Worm (Caenorhabditis elegans) whole organism, late embryonic: ENCODE data around the gene F28C6.5.

Experiments
- C38D4.7 ChIP-seq: fragments of 200-800 bp; sonication (Bioruptor generic); optimal IDR thresholded peaks from 2 replicates; lab custom pipeline; 2018; ENCODE audit warnings: mild to moderate bottlenecking, missing genetic modification characterization, moderate library complexity, missing compliant biosample characterization
- F13H6.1 ChIP-seq: sonication (generic microtip); optimal IDR thresholded peaks from 2 replicates; lab custom pipeline; 2016; ENCODE audit warnings: missing genetic modification characterization, missing compliant biosample characterization
- K02D7.2 ChIP-seq: sonication (generic microtip); optimal IDR thresholded peaks from 2 replicates; lab custom pipeline; 2017; ENCODE audit warnings: mild to moderate bottlenecking, missing genetic modification characterization, missing compliant biosample characterization
- Y22D7AL.16 ChIP-seq: sonication (generic microtip); optimal IDR thresholded peaks from 2 replicates; lab custom pipeline; 2016; ENCODE audit warnings: missing genetic modification characterization, missing compliant biosample characterization
- ceh-18 ChIP-seq: sonication (generic microtip); optimal IDR thresholded peaks from 2 replicates; lab custom pipeline; 2016; ENCODE audit warnings: missing genetic modification characterization, missing compliant biosample characterization
- ceh-19 ChIP-seq: fragments of 200-800 bp; sonication (Bioruptor generic); optimal IDR thresholded peaks from 2 replicates; lab custom pipeline; 2018; ENCODE audit warnings: mild to moderate bottlenecking, missing genetic modification characterization, missing compliant biosample characterization
- ceh-22 ChIP-seq: sonication (generic microtip); optimal IDR thresholded peaks from 2 replicates; lab custom pipeline; 2017; ENCODE audit warnings: missing biosample characterization, missing genetic modification characterization
- ceh-24 ChIP-seq: sonication (generic microtip); optimal IDR thresholded peaks from 2 replicates; lab custom pipeline; 2016; ENCODE audit warnings: mild to moderate bottlenecking, missing genetic modification characterization, missing compliant biosample characterization
- ceh-31 ChIP-seq: sonication (generic microtip); optimal IDR thresholded peaks from 2 replicates; lab custom pipeline; 2016; ENCODE audit warnings: missing genetic modification characterization, missing compliant biosample characterization
- ceh-34 ChIP-seq: sonication (generic microtip); optimal IDR thresholded peaks from 2 replicates; lab custom pipeline; 2016; ENCODE audit warnings: mild to moderate bottlenecking, missing genetic modification characterization, missing compliant biosample characterization
- ceh-45 ChIP-seq: fragments of 200-800 bp; sonication (Bioruptor generic); IDR thresholded peaks from 2 replicates; pipeline ENCODE4 v1.3.6; 2022; ENCODE audit warnings: missing genetic modification reagents, missing genetic modification characterization, missing compliant biosample characterization
- ceh-48 ChIP-seq: sonication (generic microtip); optimal IDR thresholded peaks from 2 replicates; lab custom pipeline; 2016; ENCODE audit warnings: missing genetic modification characterization, inconsistent platforms, missing compliant biosample characterization
- ceh-6 ChIP-seq: fragments of 200-800 bp; sonication (Bioruptor generic); optimal IDR thresholded peaks from 2 replicates; lab custom pipeline; 2018; ENCODE audit warnings: mild to moderate bottlenecking, missing genetic modification characterization, missing compliant biosample characterization
- dmd-4 ChIP-seq: sonication (generic microtip); optimal IDR thresholded peaks from 2 replicates; lab custom pipeline; 2016; ENCODE audit warnings: borderline replicate concordance, missing genetic modification characterization, missing compliant biosample characterization
- dve-1 ChIP-seq: sonication (generic microtip); optimal IDR thresholded peaks from 2 replicates; lab custom pipeline; 2017; ENCODE audit warnings: antibody characterized with exemption, mild to moderate bottlenecking, missing genetic modification characterization, missing compliant biosample characterization
- elt-2 ChIP-seq: sonication (generic microtip); optimal IDR thresholded peaks from 2 replicates; lab custom pipeline; 2016; ENCODE audit warnings: missing genetic modification reagents, missing genetic modification characterization, missing compliant biosample characterization
- elt-4 ChIP-seq: sonication (generic microtip); optimal IDR thresholded peaks from 2 replicates; lab custom pipeline; 2016; ENCODE audit warnings: missing genetic modification characterization, missing compliant biosample characterization
- ets-4 ChIP-seq: sonication (generic microtip); optimal IDR thresholded peaks from 2 replicates; lab custom pipeline; 2016; ENCODE audit warnings: missing genetic modification characterization, missing compliant biosample characterization
- gmeb-2 ChIP-seq: sonication (generic microtip); optimal IDR thresholded peaks from 2 replicates; lab custom pipeline; 2016; ENCODE audit warnings: missing genetic modification characterization, inconsistent platforms, missing compliant biosample characterization
- hlh-13 ChIP-seq: fragments of 200-800 bp; sonication (Bioruptor generic); optimal IDR thresholded peaks from 2 replicates; lab custom pipeline; 2018; ENCODE audit warnings: mild to moderate bottlenecking, missing genetic modification characterization, missing compliant biosample characterization
- hlh-30 ChIP-seq: sonication (generic microtip); optimal IDR thresholded peaks from 2 replicates; lab custom pipeline; 2017; ENCODE audit warnings: antibody characterized with exemption, missing genetic modification characterization, missing compliant biosample characterization; ENCODE audit not compliant: insufficient read depth
- hlh-6 ChIP-seq: sonication (generic microtip); optimal IDR thresholded peaks from 2 replicates; lab custom pipeline; 2016; ENCODE audit warnings: missing genotype, missing genetic modification characterization, missing compliant biosample characterization
- lim-6 ChIP-seq: sonication (generic microtip); optimal IDR thresholded peaks from 2 replicates; lab custom pipeline; 2016; ENCODE audit warnings: missing genetic modification characterization, missing compliant biosample characterization
- lin-11 ChIP-seq: fragments of 200-800 bp; sonication (Bioruptor generic); optimal IDR thresholded peaks from 2 replicates; lab custom pipeline; 2018; ENCODE audit warnings: mild to moderate bottlenecking, missing genetic modification characterization, missing compliant biosample characterization
- madf-2 ChIP-seq: sonication (generic microtip); optimal IDR thresholded peaks from 2 replicates; lab custom pipeline; 2017; ENCODE audit warnings: missing genetic modification characterization, missing compliant biosample characterization
- nfya-1 ChIP-seq: sonication (generic microtip); optimal IDR thresholded peaks from 2 replicates; lab custom pipeline; 2017; ENCODE audit warnings: missing genetic modification characterization, mild to moderate bottlenecking, missing compliant biosample characterization, antibody characterized with exemption, moderate library complexity
- nhr-11 ChIP-seq: fragments of 150-350 bp; optimal IDR thresholded peaks from 2 replicates; lab custom pipeline; 2014; ENCODE audit warnings: missing biosample characterization, missing genetic modification characterization
- npax-4 ChIP-seq: sonication (generic microtip); optimal IDR thresholded peaks from 2 replicates; lab custom pipeline; 2016; ENCODE audit warnings: missing genetic modification characterization, missing compliant biosample characterization
- pag-3 ChIP-seq: sonication (generic microtip); optimal IDR thresholded peaks from 2 replicates; lab custom pipeline; 2016; ENCODE audit warnings: missing compliant biosample characterization, missing genetic modification characterization, borderline replicate concordance
- pax-1 ChIP-seq: fragments of 150-350 bp; optimal IDR thresholded peaks from 2 replicates; lab custom pipeline; 2014; ENCODE audit warnings: missing biosample characterization, missing genetic modification characterization
- pha-2 ChIP-seq: sonication (generic microtip); optimal IDR thresholded peaks from 2 replicates; lab custom pipeline; 2017; ENCODE audit warnings: mild to moderate bottlenecking, missing genetic modification characterization, missing compliant biosample characterization
- pha-4 ChIP-seq: fragments of 150-350 bp; optimal IDR thresholded peaks from 2 replicates; lab custom pipeline; 2018; ENCODE audit warnings: missing biosample characterization, missing genetic modification reagents, missing genetic modification characterization
- pros-1 ChIP-seq: fragments of 150-350 bp; optimal IDR thresholded peaks from 2 replicates; lab custom pipeline; 2014; ENCODE audit warnings: missing biosample characterization, missing genetic modification reagents, missing genetic modification characterization
- rnt-1 ChIP-seq: sonication (generic microtip); optimal IDR thresholded peaks from 2 replicates; lab custom pipeline; 2016; ENCODE audit warnings: missing genetic modification characterization, missing compliant biosample characterization
- sdc-2 ChIP-seq: sonication (generic microtip); optimal IDR thresholded peaks from 2 replicates; lab custom pipeline; 2016; ENCODE audit warnings: missing genotype, missing genetic modification characterization, missing compliant biosample characterization
- sox-2 ChIP-seq: fragments of 200-800 bp; sonication (Bioruptor generic); IDR thresholded peaks from 2 replicates; pipeline ENCODE4 v1.3.6; 2022; ENCODE audit warnings: missing genetic modification reagents, missing genetic modification characterization, missing compliant biosample characterization
- sox-4 ChIP-seq: sonication (generic microtip); optimal IDR thresholded peaks from 2 replicates; lab custom pipeline; 2017; ENCODE audit warnings: mild to moderate bottlenecking, missing genetic modification characterization, inconsistent platforms, missing compliant biosample characterization
- syd-9 ChIP-seq: sonication (generic microtip); optimal IDR thresholded peaks from 2 replicates; lab custom pipeline; 2016; ENCODE audit warnings: mild to moderate bottlenecking, missing genetic modification characterization, moderate library complexity, missing compliant biosample characterization
- tbx-2 ChIP-seq: sonication (generic microtip); optimal IDR thresholded peaks from 2 replicates; lab custom pipeline; 2016; ENCODE audit warnings: missing genetic modification characterization, missing compliant biosample characterization
- tbx-7 ChIP-seq: sonication (generic microtip); optimal IDR thresholded peaks from 2 replicates; lab custom pipeline; 2016; ENCODE audit warnings: missing genotype, missing genetic modification characterization, missing compliant biosample characterization
- ttx-3 ChIP-seq: sonication (generic microtip); optimal IDR thresholded peaks from 2 replicates; lab custom pipeline; 2016; ENCODE audit warnings: missing genetic modification reagents, missing genetic modification characterization, missing compliant biosample characterization
- unc-3 ChIP-seq, 2 experiments: fragments of 200-800 bp in 1 of 2; sonication (Bioruptor generic) in 1 of 2; sonication (generic microtip) in 1 of 2; conservative IDR thresholded peaks in 1 of 2; optimal IDR thresholded peaks in 1 of 2; 2 replicates each; pipeline versions ENCODE4 v1.3.6 to Lab custom; 2016 to 2022; ENCODE audit warnings: missing compliant biosample characterization in 2 of 2, missing genetic modification characterization in 2 of 2, missing genetic modification reagents in 1 of 2
- unc-42 ChIP-seq: sonication (generic microtip); optimal IDR thresholded peaks from 2 replicates; lab custom pipeline; 2016; ENCODE audit warnings: missing genotype, missing genetic modification characterization, missing compliant biosample characterization
- unc-55 ChIP-seq: sonication (generic microtip); optimal IDR thresholded peaks from 2 replicates; lab custom pipeline; 2017; ENCODE audit warnings: missing biosample characterization, missing genetic modification reagents, missing genetic modification characterization
- unc-86 ChIP-seq: sonication (generic microtip); optimal IDR thresholded peaks from 2 replicates; lab custom pipeline; 2016; ENCODE audit warnings: missing genetic modification characterization, missing compliant biosample characterization
- zip-5 ChIP-seq: sonication (generic microtip); optimal IDR thresholded peaks from 2 replicates; lab custom pipeline; 2016; ENCODE audit warnings: missing genetic modification characterization, missing compliant biosample characterization
- ztf-16 ChIP-seq: sonication (generic microtip); optimal IDR thresholded peaks from 2 replicates; lab custom pipeline; 2017; ENCODE audit warnings: missing genetic modification characterization, missing compliant biosample characterization

Gene F28C6.5

ce11 chrII:8568234-8568969, 30.9 kb upstream of the F28C6.5 start:
- no peak for TF ChIP-seq sox-2 (GFP tag; lab: Robert Waterston, UW)
- peak; percentile 60 for TF ChIP-seq hlh-6

- TF ChIP-seq ceh-45 (GFP tag; lab: Robert Waterston, UW) (no peak), tbx-7 (tag; lab: Kevin White, UChicago) (no peak), pax-1 (peak; percentile 80), elt-2 (tag; lab: Kevin White, UChicago) (peak; percentile 64), Y22D7AL.16 (tag; lab: Kevin White, UChicago) (peak; percentile 26), ceh-31 (peak; percentile 74), rnt-1 (tag; lab: Kevin White, UChicago) (peak; percentile 71), tbx-2 (peak; percentile 65), sdc-2 (tag; lab: Kevin White, UChicago) (no peak), unc-42 (tag; lab: Kevin White, UChicago) (peak; percentile 67), pag-3 (tag; lab: Kevin White, UChicago) (no peak), zip-5 (no peak), nfya-1 (peak; percentile 87), ceh-22 (tag; lab: Kevin White, UChicago) (no peak), ets-4 (peak; percentile 46), madf-2 (tag; lab: Kevin White, UChicago) (peak; percentile 29), K02D7.2 (tag; lab: Kevin White, UChicago) (no peak), unc-86 (tag; lab: Kevin White, UChicago) (no peak), nhr-11 (no peak), F13H6.1 (tag; lab: Kevin White, UChicago) (peak; percentile 7), pha-2 (tag; lab: Kevin White, UChicago) (no peak), pha-4 (no peak), unc-55 (GFP tag; lab: Kevin White, UChicago) (peak; percentile 56), C38D4.7 (no peak), ztf-16 (tag; lab: Kevin White, UChicago) (no peak), hlh-13 (GFP tag; lab: Kevin White, UChicago) (no peak), ceh-34 (peak; percentile 66), elt-4 (tag; lab: Kevin White, UChicago) (no peak), npax-4 (tag; lab: Kevin White, UChicago) (no peak), ceh-48 (tag; lab: Kevin White, UChicago) (peak; percentile 0), lin-11 (tag; lab: Kevin White, UChicago) (no peak), ceh-6 (GFP tag; lab: Kevin White, UChicago) (no peak), sox-2 (GFP tag; lab: Robert Waterston, UW) (no peak), unc-3 (GFP tag; conservative IDR thresholded peaks at IDR 0.05; lab: Robert Waterston, UW) (0 out of 2 replicates have a peak, but pooled peaks have one; percentile 17), unc-3 (tag; optimal IDR thresholded peaks at IDR 0.05; lab: Kevin White, UChicago) (no peak), syd-9 (tag; lab: Kevin White, UChicago) (no peak), dmd-4 (tag; lab: Kevin White, UChicago) (no peak), hlh-30 (tag; lab: Kevin White, UChicago) (peak; percentile 65), dve-1 (tag; lab: Kevin White, UChicago) (peak; percentile 68), ceh-24 (tag; lab: Kevin White, UChicago) (no peak), ttx-3 (peak; percentile 29), ceh-18 (tag; lab: Kevin White, UChicago) (peak; percentile 77), ceh-19 (GFP tag; lab: Kevin White, UChicago) (no peak), gmeb-2 (tag; lab: Kevin White, UChicago) (no peak), pros-1 (tag; lab: Kevin White, UChicago) (peak; percentile 10), sox-4 (tag; lab: Kevin White, UChicago) (no peak), lim-6 (no peak)
These were observed 30.0 kb upstream of the F28C6.5 start, which contains the start of the genes col-38 and rpl-5 for ce11 chrII:8569038-8569977. Gene col-38 (minus strand): TSS chrII:8569088. Gene rpl-5 (plus strand): TSS chrII:8569927.
